Fruit fly (Drosophila melanogaster): ENCODE measurements around the gene trc.
A peak's percentile ranks its signal among the peaks of the same experiment; 100 is the strongest.

trc gene

dm6 chr3L:19834143-19834794 is at the start of gene trc, which contains the start of gene CG32221 (continued):
- TF ChIP-seq CG3281 (GFP tag; optimal IDR thresholded peaks at IDR 0.05): peak; percentile 41
- TF ChIP-seq mam (GFP tag; optimal IDR thresholded peaks at IDR 0.05): peak; percentile 17
- TF ChIP-seq CG31441 (GFP tag; IDR thresholded peaks at IDR 0.05): no peak
- no peak for TF ChIP-seq luna (GFP tag; optimal IDR thresholded peaks at IDR 0.05)
- TF ChIP-seq CHES-1-like (GFP tag; optimal IDR thresholded peaks at IDR 0.05): peak; percentile 15
- no peak for TF ChIP-seq ATbp (GFP tag; optimal IDR thresholded peaks at IDR 0.05)
- TF ChIP-seq CG10654 (GFP tag; optimal IDR thresholded peaks at IDR 0.05): peak; percentile 10
- peak; percentile 40; the same call in 1 of the 2 replicates for TF ChIP-seq hbn (GFP tag; IDR thresholded peaks at IDR 0.05; ENCODE audit: partially characterized antibody)
- peak; percentile 22; the same call in 1 of the 2 replicates for TF ChIP-seq sna (GFP tag; IDR thresholded peaks at IDR 0.05; ENCODE audit: partially characterized antibody)
- 0 out of 2 replicates have a peak, but pooled peaks have one; percentile 29 for TF ChIP-seq gt (GFP tag; IDR thresholded peaks at IDR 0.05)
- peak; percentile 66; the same call in 1 of the 2 replicates for TF ChIP-seq inv (GFP tag; IDR thresholded peaks at IDR 0.05; ENCODE audit: partially characterized antibody)
- TF ChIP-seq CG34376 (GFP tag; optimal IDR thresholded peaks at IDR 0.05): peak; percentile 53
- no peak for TF ChIP-seq pan (optimal IDR thresholded peaks at IDR 0.05)
- peak in 1 of 2 experiments; percentile 7 for TF ChIP-seq pan (GFP tag; optimal IDR thresholded peaks at IDR 0.05 in 1 of 2, IDR thresholded peaks at IDR 0.05 in 1 of 2)
- peak; percentile 89 for TF ChIP-seq MESR4 (GFP tag; optimal IDR thresholded peaks at IDR 0.05)
- TF ChIP-seq NC2β (GFP tag; optimal IDR thresholded peaks at IDR 0.05): no peak
- TF ChIP-seq CG30020 (tag; optimal IDR thresholded peaks at IDR 0.05): peak; percentile 31
- TF ChIP-seq lmd (GFP tag; IDR thresholded peaks at IDR 0.05): peak; percentile 36; the same call in 1 of the 2 replicates
- TF ChIP-seq CG18262 (tag; optimal IDR thresholded peaks at IDR 0.05): no peak
- TF ChIP-seq CG4820 (GFP tag; optimal IDR thresholded peaks at IDR 0.05): no peak
- no peak for TF ChIP-seq Hmx (GFP tag; optimal IDR thresholded peaks at IDR 0.05)
- TF ChIP-seq Oli (tag; optimal IDR thresholded peaks at IDR 0.05): peak; percentile 8
- no peak for TF ChIP-seq Dfd (GFP tag; optimal IDR thresholded peaks at IDR 0.05)
- peak; percentile 51 for TF ChIP-seq CG17186 (GFP tag; optimal IDR thresholded peaks at IDR 0.05)
- peak; percentile 84 for TF ChIP-seq NfI (GFP tag; optimal IDR thresholded peaks at IDR 0.05)
- TF ChIP-seq CG14965 (GFP tag; optimal IDR thresholded peaks at IDR 0.05; ENCODE audit: borderline replicate concordance): no peak
- TF ChIP-seq CG13123 (GFP tag; optimal IDR thresholded peaks at IDR 0.05): peak; percentile 99
- TF ChIP-seq CG2199 (GFP tag; IDR thresholded peaks at IDR 0.05): no peak
- TF ChIP-seq CG9797 (GFP tag; optimal IDR thresholded peaks at IDR 0.05): peak; percentile 12
- TF ChIP-seq p53 (GFP tag; optimal IDR thresholded peaks at IDR 0.05): peak; percentile 7
- TF ChIP-seq CG15696 (tag; optimal IDR thresholded peaks at IDR 0.05): peak; percentile 10
- TF ChIP-seq CG6791 (GFP tag; IDR thresholded peaks at IDR 0.05; ENCODE audit: partially characterized antibody): peak; percentile 73; the same call in 2 of the 3 replicates
- TF ChIP-seq pzg (GFP tag; optimal IDR thresholded peaks at IDR 0.05): peak; percentile 88
- TF ChIP-seq CG3995 (GFP tag; optimal IDR thresholded peaks at IDR 0.05): peak; percentile 54
- peak; percentile 73 for TF ChIP-seq Scr (GFP tag; IDR thresholded peaks at IDR 0.05; ENCODE audit: partially characterized antibody)
- no peak for TF ChIP-seq CG8765 (GFP tag; IDR thresholded peaks at IDR 0.05)
- TF ChIP-seq vvl (GFP tag; IDR thresholded peaks at IDR 0.05): peak; percentile 44
- TF ChIP-seq sug (tag; optimal IDR thresholded peaks at IDR 0.05): peak; percentile 74
- no peak for TF ChIP-seq Stat92E (GFP tag; optimal IDR thresholded peaks at IDR 0.05)
- TF ChIP-seq HLH4C (GFP tag; IDR thresholded peaks at IDR 0.05; ENCODE audit: partially characterized antibody): peak; percentile 59
- peak; percentile 11 for TF ChIP-seq pho (GFP tag; optimal IDR thresholded peaks at IDR 0.05)
- TF ChIP-seq CG11456 (GFP tag; IDR thresholded peaks at IDR 0.05): peak; percentile 57; the same call in 2 of the 3 replicates
- TF ChIP-seq CG1529 (GFP tag; optimal IDR thresholded peaks at IDR 0.05): no peak
- TF ChIP-seq CG9817 (tag; optimal IDR thresholded peaks at IDR 0.05): peak; percentile 68
- TF ChIP-seq BtbVII (GFP tag; optimal IDR thresholded peaks at IDR 0.05): no peak
- peak; percentile 41; the same call in 1 of the 2 replicates for TF ChIP-seq E2f2 (GFP tag; IDR thresholded peaks at IDR 0.05)
- peak; percentile 53 for TF ChIP-seq CG10267 (tag; optimal IDR thresholded peaks at IDR 0.05)
- no peak for TF ChIP-seq CG12299 (tag; optimal IDR thresholded peaks at IDR 0.05)
- TF ChIP-seq CG4360 (GFP tag; IDR thresholded peaks at IDR 0.05): no peak
